Worm (Caenorhabditis elegans) whole organism, L4/young adult: ENCODE measurements around the gene Y43F8B.23.

ENCODE experiments used
- W03F9.2 ChIP-seq: fragments of 150-350 bp; optimal IDR thresholded peaks from 2 replicates; lab custom pipeline; 2014; ENCODE audit warnings: missing biosample characterization, missing genetic modification characterization
- dao-5 ChIP-seq: sonication (generic microtip); optimal IDR thresholded peaks from 2 replicates; lab custom pipeline; 2016; ENCODE audit warnings: missing genotype, missing genetic modification characterization, moderate library complexity, missing compliant biosample characterization

DNA sequence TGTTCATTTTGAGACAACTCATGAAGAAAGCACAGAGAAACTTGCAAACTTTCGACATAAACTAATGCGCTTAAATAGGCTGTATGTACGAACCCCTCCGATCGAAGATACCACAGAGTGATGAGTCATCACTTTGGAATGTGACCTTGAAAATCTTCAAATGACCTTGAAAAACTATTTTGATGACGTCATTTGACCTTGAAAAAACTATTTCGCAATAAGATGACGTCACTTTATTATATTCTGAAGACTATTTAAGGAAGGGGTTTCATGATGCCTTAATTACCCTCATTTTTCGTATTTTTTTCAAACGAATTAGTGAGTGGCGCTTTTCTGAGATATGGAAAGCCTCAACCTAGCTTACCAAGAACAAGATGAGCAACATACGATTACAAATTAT lies 46.3 kb downstream of the Y43F8B.23 start, which contains the start of gene C25F9.2:
- TF ChIP-seq W03F9.2 (tag; lab: Kevin White, UChicago) (no peak), dao-5 (tag; lab: Kevin White, UChicago) (no peak)
